Fruit fly (Drosophila melanogaster) whole organism, adult: ENCODE measurements around the gene CG7142.

Experiments
- CG11617 ChIP-seq: fragments of 200-800 bp; sonication (Bioruptor generic); optimal IDR thresholded peaks from 2 replicates; lab custom pipeline; 2017; ENCODE audit warnings: mild to moderate bottlenecking, missing biosample characterization, missing genetic modification reagents, missing genetic modification characterization
- CG12768 ChIP-seq: fragments of 200-800 bp; sonication (Bioruptor generic); optimal IDR thresholded peaks from 2 replicates; lab custom pipeline; 2017; ENCODE audit warnings: missing biosample characterization, missing genetic modification characterization, mild to moderate bottlenecking, moderate library complexity, missing genetic modification reagents
- CG14711 ChIP-seq: fragments of 200-800 bp; sonication (Bioruptor generic); optimal IDR thresholded peaks from 2 replicates; lab custom pipeline; 2018; ENCODE audit warnings: missing biosample characterization, mild to moderate bottlenecking, missing genetic modification characterization, moderate library complexity
- CG1620 ChIP-seq: fragments of 200-800 bp; sonication (Bioruptor generic); optimal IDR thresholded peaks from 2 replicates; lab custom pipeline; 2016; ENCODE audit warnings: missing biosample characterization, missing genetic modification characterization
- CG33017 ChIP-seq: fragments of 200-800 bp; sonication (Bioruptor generic); optimal IDR thresholded peaks from 2 replicates; lab custom pipeline; 2018; ENCODE audit warnings: missing biosample characterization, mild to moderate bottlenecking, missing genetic modification characterization, moderate library complexity
- CG5204 ChIP-seq: fragments of 200-800 bp; sonication (Bioruptor generic); optimal IDR thresholded peaks from 2 replicates; lab custom pipeline; 2016; ENCODE audit warnings: missing biosample characterization, missing genetic modification characterization
- CG7045 ChIP-seq: fragments of 200-800 bp; sonication (Bioruptor generic); optimal IDR thresholded peaks from 2 replicates; lab custom pipeline; 2017; ENCODE audit warnings: missing biosample characterization, mild to moderate bottlenecking, missing genetic modification characterization
- CG7101 ChIP-seq: fragments of 200-800 bp; sonication (Bioruptor generic); optimal IDR thresholded peaks from 2 replicates; lab custom pipeline; 2018; ENCODE audit warnings: missing biosample characterization, mild to moderate bottlenecking, missing genetic modification characterization, moderate library complexity
- Clk ChIP-seq: fragments of 200-800 bp; sonication (Bioruptor generic); optimal IDR thresholded peaks from 2 replicates; lab custom pipeline; 2017; ENCODE audit warnings: missing biosample characterization, missing genetic modification characterization
- Crg-1 ChIP-seq: fragments of 200-800 bp; sonication (Bioruptor generic); optimal IDR thresholded peaks from 2 replicates; lab custom pipeline; 2016; ENCODE audit warnings: missing biosample characterization, missing genetic modification characterization
- Hr96 ChIP-seq: fragments of 200-800 bp; sonication (Bioruptor generic); optimal IDR thresholded peaks from 2 replicates; lab custom pipeline; 2016; ENCODE audit warnings: missing biosample characterization, missing genetic modification characterization
- Mnt ChIP-seq: fragments of 200-800 bp; sonication (Bioruptor generic); optimal IDR thresholded peaks from 2 replicates; lab custom pipeline; 2016; ENCODE audit warnings: missing biosample characterization, mild to moderate bottlenecking, missing genetic modification characterization
- bab1 ChIP-seq: fragments of 200-800 bp; sonication (Bioruptor generic); optimal IDR thresholded peaks from 3 replicates; lab custom pipeline; 2019; ENCODE audit warnings: missing biosample characterization, mild to moderate bottlenecking, missing genetic modification characterization, moderate library complexity
- cic ChIP-seq: fragments of 200-800 bp; sonication (Bioruptor generic); optimal IDR thresholded peaks from 2 replicates; lab custom pipeline; 2017; ENCODE audit warnings: missing biosample characterization, mild to moderate bottlenecking, missing genetic modification characterization, moderate library complexity
- cnc ChIP-seq, 2 experiments: fragments of >200 bp; optimal IDR thresholded peaks; 2 replicates each; lab custom pipeline; 2017
- kay ChIP-seq: fragments of 200-800 bp; sonication (Bioruptor generic); peaks from one replicate; lab custom pipeline; 2016; ENCODE audit warnings: missing biosample characterization, missing genetic modification characterization, borderline replicate concordance
- ovo ChIP-seq: fragments of 200-800 bp; sonication (Bioruptor generic); optimal IDR thresholded peaks from 2 replicates; lab custom pipeline; 2016; ENCODE audit warnings: missing biosample characterization, missing genetic modification characterization
- pad ChIP-seq: fragments of 200-800 bp; sonication (Bioruptor generic); optimal IDR thresholded peaks from 3 replicates; lab custom pipeline; 2017; ENCODE audit warnings: missing biosample characterization, missing genetic modification characterization, mild to moderate bottlenecking, moderate library complexity, missing genetic modification reagents
- tj ChIP-seq: fragments of 200-800 bp; sonication (Bioruptor generic); optimal IDR thresholded peaks from 3 replicates; lab custom pipeline; 2017; ENCODE audit warnings: missing biosample characterization, mild to moderate bottlenecking, missing genetic modification characterization, moderate library complexity
- toe ChIP-seq: fragments of 200-800 bp; sonication (Bioruptor generic); optimal IDR thresholded peaks from 2 replicates; lab custom pipeline; 2016; ENCODE audit warnings: missing biosample characterization, missing genetic modification characterization

Gene CG7142

dm6 chr3R:18275113-18275782, 4.1 kb downstream of the CG7142 start:
- peak; percentile 13 for TF ChIP-seq bab1 (GFP tag; lab: Kevin White, UChicago)
- TF ChIP-seq CG1620 (GFP tag; lab: Kevin White, UChicago) = no peak
- no peak for TF ChIP-seq CG5204 (GFP tag; lab: Kevin White, UChicago)
- peak; percentile 69 for TF ChIP-seq CG11617 (GFP tag; lab: Kevin White, UChicago)
- TF ChIP-seq CG7101 = peak; percentile 45
- peak; percentile 81 for TF ChIP-seq CG33017 (tag; lab: Kevin White, UChicago)
- peak; percentile 39 for TF ChIP-seq CG14711 (tag; lab: Kevin White, UChicago)

dm6 chr3R:18274328-18275098, 4.8 kb downstream of the CG7142 start, which contains the start of the genes Vps39 and eIF1A:
Vps39 (minus strand) TSS chr3R:18274446.
eIF1A (plus strand) TSS chr3R:18274665.
- TF ChIP-seq CG11617 (GFP tag; lab: Kevin White, UChicago) = peak; percentile 6
- peak; percentile 55 for TF ChIP-seq Crg-1
- peak; percentile 33 for TF ChIP-seq Clk (GFP tag; lab: Kevin White, UChicago)
- TF ChIP-seq toe = no peak
- TF ChIP-seq cic (GFP tag; lab: Kevin White, UChicago) = peak; percentile 5
- no peak for TF ChIP-seq kay (GFP tag; lab: Kevin White, UChicago)
- no peak for TF ChIP-seq bab1 (GFP tag; lab: Kevin White, UChicago)
- peak; percentile 14 for TF ChIP-seq tj
- peak; percentile 66 for TF ChIP-seq CG1620 (GFP tag; lab: Kevin White, UChicago)
- TF ChIP-seq CG5204 (GFP tag; lab: Kevin White, UChicago) = no peak
- peak; percentile 33 for TF ChIP-seq CG7101
- no peak for TF ChIP-seq cnc (optimal IDR thresholded peaks at IDR 0.05; lab: Kevin White, UChicago)
- peak; percentile 41 for TF ChIP-seq ovo
- peak; percentile 67 for TF ChIP-seq Hr96
- peak; percentile 53 for TF ChIP-seq CG33017 (tag; lab: Kevin White, UChicago)
- peak; percentile 33 for TF ChIP-seq CG7045 (GFP tag; lab: Kevin White, UChicago)
- peak; percentile 13 for TF ChIP-seq pad (GFP tag; lab: Kevin White, UChicago)
- peak; percentile 47 for TF ChIP-seq CG14711 (tag; lab: Kevin White, UChicago)
- TF ChIP-seq CG12768 (GFP tag; lab: Kevin White, UChicago) = peak; percentile 12
- TF ChIP-seq Mnt (GFP tag; lab: Kevin White, UChicago) = peak; percentile 66

dm6 chr3R:18269744-18270348, 9.5 kb downstream of the CG7142 start:
- TF ChIP-seq cic (GFP tag; lab: Kevin White, UChicago) = no peak
- TF ChIP-seq Crg-1 = no peak
- no peak for TF ChIP-seq CG1620 (GFP tag; lab: Kevin White, UChicago)
- no peak for TF ChIP-seq Clk (GFP tag; lab: Kevin White, UChicago)
- TF ChIP-seq Mnt (GFP tag; lab: Kevin White, UChicago) = no peak
- no peak for TF ChIP-seq toe
- no peak for TF ChIP-seq CG33017 (tag; lab: Kevin White, UChicago)
- no peak for TF ChIP-seq CG12768 (GFP tag; lab: Kevin White, UChicago)
- TF ChIP-seq CG7045 (GFP tag; lab: Kevin White, UChicago) = no peak
- TF ChIP-seq bab1 (GFP tag; lab: Kevin White, UChicago) = no peak
- TF ChIP-seq CG5204 (GFP tag; lab: Kevin White, UChicago) = no peak
- no peak for TF ChIP-seq kay (GFP tag; lab: Kevin White, UChicago)
- no peak for TF ChIP-seq CG14711 (tag; lab: Kevin White, UChicago)
- TF ChIP-seq tj = no peak
- no peak for TF ChIP-seq cnc (optimal IDR thresholded peaks at IDR 0.05; lab: Kevin White, UChicago)

dm6 chr3R:18267489-18267888, 11.8 kb downstream of the CG7142 start, which contains the start of gene CG18599:
CG18599 (plus strand) TSS chr3R:18267789.
- TF ChIP-seq CG7045 (GFP tag; lab: Kevin White, UChicago) = no peak
- TF ChIP-seq cnc (optimal IDR thresholded peaks at IDR 0.05; lab: Kevin White, UChicago) = no peak
- no peak for TF ChIP-seq pad (GFP tag; lab: Kevin White, UChicago)
- TF ChIP-seq bab1 (GFP tag; lab: Kevin White, UChicago) = no peak
- TF ChIP-seq kay (GFP tag; lab: Kevin White, UChicago) = no peak
- no peak for TF ChIP-seq Hr96
- no peak for TF ChIP-seq toe
- TF ChIP-seq CG11617 (GFP tag; lab: Kevin White, UChicago) = no peak
- no peak for TF ChIP-seq ovo

dm6 chr3R:18266665-18267064, 12.7 kb downstream of the CG7142 start:
- TF ChIP-seq CG7101 = no peak
- no peak for TF ChIP-seq pad (GFP tag; lab: Kevin White, UChicago)
- no peak for TF ChIP-seq kay (GFP tag; lab: Kevin White, UChicago)
- TF ChIP-seq Hr96 = no peak
- no peak for TF ChIP-seq CG5204 (GFP tag; lab: Kevin White, UChicago)
- TF ChIP-seq CG12768 (GFP tag; lab: Kevin White, UChicago) = no peak
- no peak for TF ChIP-seq CG33017 (tag; lab: Kevin White, UChicago)
